Worm (Caenorhabditis elegans): Measurements from ENCODE around the gene cutl-4.

DNA sequence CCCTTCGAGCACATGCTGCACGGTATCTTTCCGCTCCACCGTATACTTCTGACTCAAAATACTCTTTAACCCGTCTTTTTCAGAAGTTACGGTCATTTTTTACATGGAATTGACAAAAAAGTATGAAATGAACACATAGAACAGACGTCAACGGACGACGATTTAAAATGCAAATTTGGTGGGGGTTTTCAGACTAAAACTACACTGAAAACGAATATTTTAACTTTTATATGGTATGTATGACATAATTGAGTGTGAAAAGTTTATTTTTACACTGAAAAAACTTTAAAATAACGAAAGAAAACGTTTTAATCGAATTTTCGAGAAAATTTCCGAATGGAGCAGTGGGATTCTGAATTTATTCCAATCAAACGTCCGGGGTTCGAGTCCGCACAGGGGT lies 7.3 kb upstream of the cutl-4 start, which contains the start of gene twk-36:
- TF ChIP-seq hlh-30 (tag; optimal IDR thresholded peaks at IDR 0.05; ENCODE audit: insufficient read depth) = no peak
- TF ChIP-seq nhr-77 (tag; optimal IDR thresholded peaks at IDR 0.05) = no peak
- no peak for TF ChIP-seq nhr-11 (tag; optimal IDR thresholded peaks at IDR 0.05)
- no peak for TF ChIP-seq aly-2 (tag; optimal IDR thresholded peaks at IDR 0.05)

Data from whole organism, L4 larva.